Fruit fly (Drosophila melanogaster) whole organism, pupa: ENCODE data around the gene CG17362.

Experiments
- CG10348 ChIP-seq: fragments of 200-800 bp; sonication (Bioruptor generic); IDR thresholded peaks from 2 replicates; pipeline ENCODE4 v1.3.6; 2022; ENCODE audit warnings: missing biosample characterization, missing genetic modification characterization
- CG12605 ChIP-seq: fragments of 200-800 bp; sonication (Bioruptor generic); IDR thresholded peaks from 2 replicates; pipeline ENCODE4 v1.3.6; 2022; ENCODE audit warnings: missing biosample characterization, missing genetic modification characterization
- CG13204 ChIP-seq: fragments of 200-800 bp; sonication (Bioruptor generic); optimal IDR thresholded peaks from 2 replicates; lab custom pipeline; 2018; ENCODE audit warnings: missing biosample characterization, mild to moderate bottlenecking, missing genetic modification characterization, moderate library complexity
- CG14655 ChIP-seq: fragments of 200-800 bp; sonication (Bioruptor generic); optimal IDR thresholded peaks from 3 replicates; lab custom pipeline; 2017; ENCODE audit warnings: mild to moderate bottlenecking, missing biosample characterization, missing genetic modification reagents, missing genetic modification characterization
- CG15710 ChIP-seq: fragments of 200-800 bp; sonication (Bioruptor generic); optimal IDR thresholded peaks from 2 replicates; lab custom pipeline; 2018; ENCODE audit warnings: missing biosample characterization, mild to moderate bottlenecking, missing genetic modification characterization, moderate library complexity
- CG17806 ChIP-seq: fragments of 200-800 bp; sonication (Bioruptor generic); optimal IDR thresholded peaks from 2 replicates; lab custom pipeline; 2018; ENCODE audit warnings: missing biosample characterization, mild to moderate bottlenecking, missing genetic modification characterization, moderate library complexity
- CG32121 ChIP-seq: fragments of 200-800 bp; sonication (Bioruptor generic); IDR thresholded peaks from 2 replicates; pipeline ENCODE4 v1.3.6; 2022; ENCODE audit warnings: missing biosample characterization, missing genetic modification characterization
- CG34367 ChIP-seq: fragments of 200-800 bp; sonication (Bioruptor generic); optimal IDR thresholded peaks from 2 replicates; lab custom pipeline; 2018; ENCODE audit warnings: missing biosample characterization, mild to moderate bottlenecking, missing genetic modification characterization
- CG4496 ChIP-seq: fragments of 200-800 bp; sonication (Bioruptor generic); IDR thresholded peaks from 3 replicates; pipeline ENCODE4 v1.3.6; 2022; ENCODE audit warnings: missing biosample characterization, missing genetic modification characterization
- CG8159 ChIP-seq: fragments of 200-800 bp; sonication (Bioruptor generic); optimal IDR thresholded peaks from 3 replicates; lab custom pipeline; 2018; ENCODE audit warnings: missing biosample characterization, mild to moderate bottlenecking, missing genetic modification characterization, moderate library complexity
- CG8301 ChIP-seq: fragments of 200-800 bp; sonication (Bioruptor generic); optimal IDR thresholded peaks from 2 replicates; lab custom pipeline; 2018; ENCODE audit warnings: missing biosample characterization, mild to moderate bottlenecking, missing genetic modification characterization
- CG9948 ChIP-seq: fragments of 200-800 bp; sonication (Bioruptor generic); optimal IDR thresholded peaks from 2 replicates; lab custom pipeline; 2018; ENCODE audit warnings: missing biosample characterization, mild to moderate bottlenecking, missing genetic modification characterization, moderate library complexity
- D1 ChIP-seq: fragments of 200-800 bp; sonication (Bioruptor generic); optimal IDR thresholded peaks from 2 replicates; lab custom pipeline; 2018; ENCODE audit warnings: missing biosample characterization, mild to moderate bottlenecking, missing genetic modification characterization, moderate library complexity
- EcR ChIP-seq: fragments of 200-800 bp; sonication (Bioruptor generic); optimal IDR thresholded peaks from 3 replicates; lab custom pipeline; 2019; ENCODE audit warnings: missing biosample characterization, missing genetic modification characterization, mild to moderate bottlenecking, moderate library complexity, missing genetic modification reagents
- Ets98B ChIP-seq: fragments of 200-800 bp; sonication (Bioruptor generic); IDR thresholded peaks from 2 replicates; pipeline ENCODE4 v1.3.6; 2022; ENCODE audit warnings: missing biosample characterization, missing genetic modification characterization
- Pif1A ChIP-seq: fragments of 200-800 bp; sonication (Bioruptor generic); optimal IDR thresholded peaks from 3 replicates; lab custom pipeline; 2016; ENCODE audit warnings: missing biosample characterization, missing genetic modification characterization
- Pif1B ChIP-seq: fragments of 200-800 bp; sonication (Bioruptor generic); optimal IDR thresholded peaks from 3 replicates; lab custom pipeline; 2016; ENCODE audit warnings: missing biosample characterization, missing genetic modification characterization
- Snoo ChIP-seq: fragments of 200-800 bp; sonication (Bioruptor generic); optimal IDR thresholded peaks from 3 replicates; lab custom pipeline; 2017; ENCODE audit warnings: missing biosample characterization, mild to moderate bottlenecking, missing genetic modification characterization, inconsistent platforms
- fd96Ca ChIP-seq: fragments of 200-800 bp; sonication (Bioruptor generic); IDR thresholded peaks from 3 replicates; pipeline ENCODE4 v1.3.6; 2022; ENCODE audit warnings: missing biosample characterization, missing genetic modification characterization
- gl ChIP-seq: fragments of 200-800 bp; sonication (Bioruptor generic); optimal IDR thresholded peaks from 2 replicates; lab custom pipeline; 2018; ENCODE audit warnings: missing biosample characterization, mild to moderate bottlenecking, missing genetic modification characterization
- rn ChIP-seq: fragments of 200-800 bp; sonication (Bioruptor generic); IDR thresholded peaks from 2 replicates; pipeline ENCODE4 v1.3.6; 2022; ENCODE audit warnings: missing biosample characterization, missing genetic modification characterization

Gene CG17362

DNA sequence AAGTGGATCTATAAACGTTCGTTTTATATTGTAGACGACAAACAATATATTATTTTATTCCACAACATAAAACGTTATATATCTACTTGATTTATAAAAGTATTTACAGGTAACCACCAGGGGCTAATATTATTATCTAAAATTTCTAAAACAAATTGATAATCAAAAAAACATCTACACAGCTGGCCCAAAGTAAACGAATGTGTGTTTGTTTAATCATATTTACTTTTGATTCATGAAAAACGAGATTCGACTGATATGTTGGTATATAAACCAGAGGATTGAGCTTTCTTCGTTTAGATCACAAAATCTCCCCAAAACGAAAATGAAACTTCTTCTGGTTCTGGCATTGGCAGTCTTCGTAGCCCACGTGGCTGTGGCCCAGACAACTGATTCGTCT, at the start of gene CG17362:
Gene CG17362 (plus strand): TSS at position 291 of the 400 bp plus-strand sequence.
- TF ChIP-seq Pif1A (GFP tag; lab: Kevin White, UChicago) (no peak), CG12605 (no peak), Ets98B (GFP tag; lab: Robert Waterston, UW) (no peak), gl (tag; lab: Kevin White, UChicago) (no peak), CG8301 (tag; lab: Kevin White, UChicago) (no peak), CG32121 (GFP tag; lab: Robert Waterston, UW) (no peak), CG34367 (tag; lab: Kevin White, UChicago) (no peak), fd96Ca (GFP tag; lab: Robert Waterston, UW) (no peak), CG14655 (no peak), CG17806 (tag; lab: Kevin White, UChicago) (no peak), CG9948 (no peak), CG13204 (GFP tag; lab: Kevin White, UChicago) (no peak), CG4496 (GFP tag; lab: Robert Waterston, UW) (no peak), CG15710 (tag; lab: Kevin White, UChicago) (no peak), rn (no peak), CG10348 (no peak), D1 (no peak), EcR (GFP tag; lab: Kevin White, UChicago) (no peak)

DNA sequence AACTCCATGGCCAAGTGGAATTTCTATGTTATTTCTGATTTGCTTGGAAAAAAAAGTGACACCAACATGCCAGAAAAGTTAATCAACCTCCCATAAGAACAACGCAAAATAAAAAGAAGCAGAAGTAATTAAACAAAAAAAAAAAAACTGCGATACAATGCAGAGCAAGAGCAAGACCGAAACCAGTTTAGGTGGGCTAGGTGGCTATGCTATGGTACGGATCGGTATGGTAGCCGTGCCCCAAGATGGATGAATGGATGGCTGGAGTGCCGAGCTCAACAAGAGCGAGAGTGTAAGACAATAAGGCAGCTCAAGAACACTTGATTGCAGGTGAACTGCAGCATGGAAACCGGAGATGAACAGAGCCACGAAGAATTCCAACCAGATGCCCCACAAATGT, 49.6 kb upstream of the CG17362 start:
- no peak for TF ChIP-seq CG15710 (tag; lab: Kevin White, UChicago)
- TF ChIP-seq CG8159 (tag; lab: Kevin White, UChicago) = peak; percentile 20
- no peak for TF ChIP-seq CG14655
- no peak for TF ChIP-seq CG9948
- TF ChIP-seq CG4496 (GFP tag; lab: Robert Waterston, UW) = peak; percentile 45; the same call in 1 of the 3 replicates
- TF ChIP-seq CG32121 (GFP tag; lab: Robert Waterston, UW) = peak; percentile 33
- peak; percentile 22 for TF ChIP-seq gl (tag; lab: Kevin White, UChicago)
- peak; percentile 46; the same call in 1 of the 2 replicates for TF ChIP-seq Ets98B (GFP tag; lab: Robert Waterston, UW)
- TF ChIP-seq CG13204 (GFP tag; lab: Kevin White, UChicago) = no peak
- no peak for TF ChIP-seq Pif1A (GFP tag; lab: Kevin White, UChicago)
- TF ChIP-seq EcR (GFP tag; lab: Kevin White, UChicago) = no peak
- TF ChIP-seq D1 = no peak
- peak; percentile 26; the same call in 1 of the 3 replicates for TF ChIP-seq fd96Ca (GFP tag; lab: Robert Waterston, UW)
- peak; percentile 70; the same call in 1 of the 2 replicates for TF ChIP-seq CG12605
- TF ChIP-seq CG17806 (tag; lab: Kevin White, UChicago) = peak; percentile 6
- TF ChIP-seq Snoo = no peak
- TF ChIP-seq CG10348 = no peak
- TF ChIP-seq CG8301 (tag; lab: Kevin White, UChicago) = no peak
- TF ChIP-seq rn = no peak
- TF ChIP-seq Pif1B = no peak
- TF ChIP-seq, all 21 proteins: peak for 8

dm6 chr3L:13938470-13939150, 47.8 kb upstream of the CG17362 start:
- TF ChIP-seq Ets98B (GFP tag; lab: Robert Waterston, UW) = peak; percentile 76
- TF ChIP-seq EcR (GFP tag; lab: Kevin White, UChicago) = no peak
- peak; percentile 87 for TF ChIP-seq CG17806 (tag; lab: Kevin White, UChicago)
- TF ChIP-seq CG32121 (GFP tag; lab: Robert Waterston, UW) = peak; percentile 76
- TF ChIP-seq CG13204 (GFP tag; lab: Kevin White, UChicago) = peak; percentile 68
- peak; percentile 96 for TF ChIP-seq CG8301 (tag; lab: Kevin White, UChicago)
- TF ChIP-seq Pif1B = peak; percentile 93
- peak; percentile 76; the same call in 2 of the 3 replicates for TF ChIP-seq fd96Ca (GFP tag; lab: Robert Waterston, UW)
- TF ChIP-seq CG14655 = peak; percentile 97
- TF ChIP-seq CG8159 (tag; lab: Kevin White, UChicago) = peak; percentile 96
- peak; percentile 89 for TF ChIP-seq CG34367 (tag; lab: Kevin White, UChicago)
- TF ChIP-seq CG4496 (GFP tag; lab: Robert Waterston, UW) = peak; percentile 74
- 0 out of 2 replicates have a peak, but pooled peaks have one; percentile 53 for TF ChIP-seq rn
- TF ChIP-seq CG10348 = peak; percentile 48; the same call in 1 of the 2 replicates
- TF ChIP-seq CG12605 = no peak; the same call in 1 of the 2 replicates
- TF ChIP-seq D1 = peak; percentile 73
- TF ChIP-seq CG9948 = peak; percentile 93
- TF ChIP-seq gl (tag; lab: Kevin White, UChicago) = peak; percentile 72
- peak; percentile 94 for TF ChIP-seq Snoo
- peak; percentile 94 for TF ChIP-seq Pif1A (GFP tag; lab: Kevin White, UChicago)
- TF ChIP-seq CG15710 (tag; lab: Kevin White, UChicago) = peak; percentile 94
- TF ChIP-seq, all 21 proteins: peak for 19

dm6 chr3L:13939151-13939499, 47.3 kb upstream of the CG17362 start, which contains the start of gene CG32137:
Gene CG32137 (plus strand): TSS chr3L:13939250.
- TF ChIP-seq EcR (GFP tag; lab: Kevin White, UChicago) (peak; percentile 44), D1 (no peak), CG17806 (tag; lab: Kevin White, UChicago) (no peak), CG32121 (GFP tag; lab: Robert Waterston, UW) (no peak), fd96Ca (GFP tag; lab: Robert Waterston, UW) (no peak)
- TF ChIP-seq, all 21 proteins: peak for 1

DNA sequence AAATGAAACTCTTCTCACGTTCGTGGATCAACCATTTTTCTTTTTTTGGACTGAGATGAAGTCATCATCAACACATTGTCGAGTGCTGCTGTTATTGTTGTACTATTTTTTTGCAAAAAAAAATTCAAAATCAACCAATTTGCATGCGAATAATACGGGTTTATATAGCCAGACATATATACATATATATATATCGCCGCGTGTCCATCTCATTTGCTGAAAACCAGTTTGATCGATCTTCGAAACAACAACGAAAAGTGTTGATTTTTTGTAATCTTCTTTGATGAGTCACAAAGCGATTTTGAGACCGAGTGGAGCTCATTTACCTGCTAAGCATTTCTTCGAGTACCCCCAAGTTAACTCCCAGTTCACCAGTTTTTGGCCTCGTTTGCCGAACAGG, 40.4 kb upstream of the CG17362 start:
- no peak for TF ChIP-seq CG32121 (GFP tag; lab: Robert Waterston, UW)
- TF ChIP-seq CG17806 (tag; lab: Kevin White, UChicago) = no peak
- TF ChIP-seq CG15710 (tag; lab: Kevin White, UChicago) = no peak
- peak; percentile 13 for TF ChIP-seq EcR (GFP tag; lab: Kevin White, UChicago)
- TF ChIP-seq Ets98B (GFP tag; lab: Robert Waterston, UW) = no peak
- no peak for TF ChIP-seq CG8159 (tag; lab: Kevin White, UChicago)
- TF ChIP-seq, all 21 proteins: peak for 1
